Fruit fly (Drosophila melanogaster) whole organism, wandering third instar larva: ENCODE results near the gene CG43993.

Experiments used
- Abd-B ChIP-seq: fragments of >200 bp; optimal IDR thresholded peaks from 2 replicates; lab custom pipeline; 2017; ENCODE audit warnings: missing biosample characterization, missing genetic modification characterization
- CG32264 ChIP-seq: fragments of 200-800 bp; sonication (Bioruptor generic); optimal IDR thresholded peaks from 2 replicates; lab custom pipeline; 2016; ENCODE audit warnings: missing biosample characterization, missing genetic modification characterization
- CG9705 ChIP-seq: fragments of 200-800 bp; sonication (Bioruptor generic); optimal IDR thresholded peaks from 2 replicates; lab custom pipeline; 2018; ENCODE audit warnings: missing biosample characterization, mild to moderate bottlenecking, missing genetic modification characterization
- CrebA ChIP-seq: fragments of 200-800 bp; sonication (Bioruptor generic); optimal IDR thresholded peaks from 2 replicates; lab custom pipeline; 2016; ENCODE audit warnings: missing biosample characterization, mild to moderate bottlenecking, missing genetic modification characterization, borderline replicate concordance
- Dfd ChIP-seq: fragments of >200 bp; optimal IDR thresholded peaks from 2 replicates; lab custom pipeline; 2017; ENCODE audit warnings: missing biosample characterization, missing genetic modification characterization
- Dif ChIP-seq: fragments of 200-275, 200-300 bp; sonication (Bioruptor generic); optimal IDR thresholded peaks from 2 replicates; lab custom pipeline; 2018; ENCODE audit warnings: missing biosample characterization, missing genetic modification characterization; ENCODE audit not compliant: partially characterized antibody
- GATAd ChIP-seq: sonication (Bioruptor generic); optimal IDR thresholded peaks from 2 replicates; lab custom pipeline; 2016; ENCODE audit warnings: missing biosample characterization, missing genetic modification characterization
- HLH106 ChIP-seq: fragments of 200-800 bp; optimal IDR thresholded peaks from 3 replicates; lab custom pipeline; 2019; ENCODE audit warnings: missing biosample characterization, mild to moderate bottlenecking, missing genetic modification characterization, moderate library complexity
- Hnf4 ChIP-seq: fragments of 200-800 bp; sonication (Bioruptor generic); optimal IDR thresholded peaks from 2 replicates; lab custom pipeline; 2016; ENCODE audit warnings: missing biosample characterization, mild to moderate bottlenecking, missing genetic modification characterization
- Hr78 ChIP-seq: fragments of >200 bp; optimal IDR thresholded peaks from 2 replicates; lab custom pipeline; 2017; ENCODE audit warnings: missing biosample characterization, missing genetic modification characterization
- Hr83 ChIP-seq: fragments of 200-300 bp; sonication (Bioruptor generic); optimal IDR thresholded peaks from 2 replicates; lab custom pipeline; 2016; ENCODE audit warnings: missing biosample characterization, mild to moderate bottlenecking, missing genetic modification characterization, moderate library complexity; ENCODE audit not compliant: poor library complexity, severe bottlenecking
- Jra ChIP-seq: sonication (Bioruptor generic); optimal IDR thresholded peaks from 2 replicates; lab custom pipeline; 2016; ENCODE audit warnings: missing biosample characterization, missing genetic modification characterization
- Mio ChIP-seq: sonication (Bioruptor generic); optimal IDR thresholded peaks from 2 replicates; lab custom pipeline; 2016; ENCODE audit warnings: missing biosample characterization, missing genetic modification characterization
- Myc ChIP-seq: fragments of >200 bp; optimal IDR thresholded peaks from 2 replicates; lab custom pipeline; 2017
- N ChIP-seq: fragments of >200 bp; optimal IDR thresholded peaks from 2 replicates; lab custom pipeline; 2018; ENCODE audit warnings: missing biosample characterization, missing external identifiers, missing genetic modification characterization
- OdsH ChIP-seq: fragments of 200-800 bp; sonication (Bioruptor generic); optimal IDR thresholded peaks from 2 replicates; lab custom pipeline; 2016; ENCODE audit warnings: missing biosample characterization, mild to moderate bottlenecking, missing genetic modification characterization
- Rel ChIP-seq, 2 experiments: fragments of 200-800 bp; sonication (Bioruptor generic) in 1 of 2; optimal IDR thresholded peaks; 2 replicates in 1 of 2; 3 replicates in 1 of 2; lab custom pipeline; 2016 to 2019; ENCODE audit warnings: mild to moderate bottlenecking in 2 of 2, missing biosample characterization in 2 of 2, missing genetic modification characterization in 2 of 2, moderate library complexity in 1 of 2
- Sp1 ChIP-seq: fragments of 200-800 bp; sonication (Bioruptor generic); optimal IDR thresholded peaks from 3 replicates; lab custom pipeline; 2019; ENCODE audit warnings: missing biosample characterization, mild to moderate bottlenecking, missing genetic modification characterization, moderate library complexity
- Vsx2 ChIP-seq: fragments of 200-300, 225-300 bp; sonication (Bioruptor generic); optimal IDR thresholded peaks from 2 replicates; lab custom pipeline; 2018; ENCODE audit warnings: missing biosample characterization, missing genetic modification characterization; ENCODE audit not compliant: partially characterized antibody
- br ChIP-seq: fragments of 200-800 bp; sonication (Bioruptor generic); optimal IDR thresholded peaks from 2 replicates; lab custom pipeline; 2016; ENCODE audit warnings: missing biosample characterization, missing genetic modification characterization
- brk ChIP-seq: fragments of 200-800 bp; sonication (Bioruptor generic); optimal IDR thresholded peaks from 2 replicates; lab custom pipeline; 2016; ENCODE audit warnings: missing biosample characterization, mild to moderate bottlenecking, missing genetic modification characterization
- dl ChIP-seq, 2 experiments: fragments of 175-275, 200-275 bp in 1 of 2; fragments of 200-275 bp in 1 of 2; sonication (Bioruptor generic); optimal IDR thresholded peaks; lab custom pipeline; 2018; ENCODE audit warnings: mild to moderate bottlenecking in 2 of 2, missing biosample characterization in 2 of 2, missing genetic modification characterization in 2 of 2, moderate library complexity in 2 of 2; ENCODE audit not compliant: partially characterized antibody in 2 of 2, insufficient read depth in 1 of 2
- dmrt93B ChIP-seq: fragments of 200-800 bp; sonication (Bioruptor generic); optimal IDR thresholded peaks from 2 replicates; lab custom pipeline; 2018; ENCODE audit warnings: missing biosample characterization, mild to moderate bottlenecking, missing genetic modification characterization
- dsf ChIP-seq: sonication (Bioruptor generic); optimal IDR thresholded peaks from 2 replicates; lab custom pipeline; 2016; ENCODE audit warnings: missing biosample characterization, missing genetic modification characterization, borderline replicate concordance
- ey ChIP-seq: fragments of 200-800 bp; sonication (Bioruptor generic); optimal IDR thresholded peaks from 2 replicates; lab custom pipeline; 2016; ENCODE audit warnings: missing biosample characterization, missing genetic modification characterization
- fru ChIP-seq: fragments of 200-800 bp; sonication (Bioruptor generic); optimal IDR thresholded peaks from 3 replicates; lab custom pipeline; 2016; ENCODE audit warnings: missing biosample characterization, mild to moderate bottlenecking, missing genetic modification characterization
- h ChIP-seq: fragments of 200-800 bp; sonication (Bioruptor generic); optimal IDR thresholded peaks from 3 replicates; lab custom pipeline; 2016; ENCODE audit warnings: missing biosample characterization, mild to moderate bottlenecking, missing genetic modification characterization
- jim ChIP-seq: fragments of 175-275, 200-325 bp; sonication (Bioruptor generic); optimal IDR thresholded peaks from 2 replicates; lab custom pipeline; 2016; ENCODE audit warnings: missing biosample characterization, mild to moderate bottlenecking, missing genetic modification characterization
- lola ChIP-seq: fragments of >200 bp; optimal IDR thresholded peaks from 2 replicates; lab custom pipeline; 2017; ENCODE audit warnings: missing biosample characterization, missing genetic modification characterization
- pan ChIP-seq: fragments of >200 bp; optimal IDR thresholded peaks from 2 replicates; lab custom pipeline; 2017
- psq ChIP-seq: fragments of 200-800 bp; sonication (Bioruptor generic); optimal IDR thresholded peaks from 3 replicates; lab custom pipeline; 2017; ENCODE audit warnings: missing biosample characterization, mild to moderate bottlenecking, missing genetic modification characterization, moderate library complexity
- sage ChIP-seq: fragments of 200-800 bp; sonication (Bioruptor generic); optimal IDR thresholded peaks from 2 replicates; lab custom pipeline; 2016; ENCODE audit warnings: missing biosample characterization, mild to moderate bottlenecking, missing genetic modification characterization
- sv ChIP-seq: fragments of 200-800 bp; sonication (Bioruptor generic); optimal IDR thresholded peaks from 3 replicates; lab custom pipeline; 2016; ENCODE audit warnings: missing biosample characterization, missing genetic modification characterization
- tai ChIP-seq: sonication (Bioruptor generic); optimal IDR thresholded peaks from 2 replicates; lab custom pipeline; 2016; ENCODE audit warnings: missing biosample characterization, missing genetic modification characterization
- usp ChIP-seq: fragments of >200 bp; optimal IDR thresholded peaks from 2 replicates; lab custom pipeline; 2017; ENCODE audit warnings: missing biosample characterization, missing genetic modification characterization
- woc ChIP-seq: sonication (Bioruptor generic); optimal IDR thresholded peaks from 2 replicates; lab custom pipeline; 2016; ENCODE audit warnings: missing biosample characterization, mild to moderate bottlenecking, missing genetic modification characterization

The CG43993 gene

DNA sequence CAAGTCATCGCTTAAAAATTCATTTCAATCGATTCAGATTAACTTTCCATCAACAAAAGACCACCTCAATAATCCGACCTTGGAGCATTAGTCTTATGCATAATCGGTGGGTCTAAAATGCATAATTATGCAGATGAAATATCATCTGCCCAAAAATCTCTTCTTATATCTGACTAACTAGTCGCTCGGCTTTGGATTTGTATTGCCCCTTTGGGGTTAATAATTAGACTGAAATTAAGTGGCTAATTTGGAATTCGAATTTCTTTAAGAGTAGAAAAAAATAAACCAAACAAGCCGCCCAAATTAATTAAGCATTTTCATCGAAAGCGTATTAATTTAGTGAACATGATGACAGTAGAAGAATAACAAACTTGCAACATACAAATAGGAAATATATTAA, 4.3 kb downstream of the CG43993 start:
- TF ChIP-seq CG9705 (GFP tag; lab: Kevin White, UChicago) (no peak), dmrt93B (GFP tag; lab: Kevin White, UChicago) (no peak), usp (GFP tag; lab: Kevin White, UChicago) (no peak), woc (GFP tag; lab: Kevin White, UChicago) (no peak), Abd-B (no peak), dsf (GFP tag; lab: Kevin White, UChicago) (no peak), Myc (lab: Kevin White, UChicago) (no peak), ey (no peak), Mio (GFP tag; lab: Kevin White, UChicago) (no peak), tai (GFP tag; lab: Kevin White, UChicago) (no peak), N (GFP tag; lab: Kevin White, UChicago) (no peak), Hnf4 (GFP tag; lab: Kevin White, UChicago) (no peak), h (GFP tag; lab: Kevin White, UChicago) (no peak)

DNA sequence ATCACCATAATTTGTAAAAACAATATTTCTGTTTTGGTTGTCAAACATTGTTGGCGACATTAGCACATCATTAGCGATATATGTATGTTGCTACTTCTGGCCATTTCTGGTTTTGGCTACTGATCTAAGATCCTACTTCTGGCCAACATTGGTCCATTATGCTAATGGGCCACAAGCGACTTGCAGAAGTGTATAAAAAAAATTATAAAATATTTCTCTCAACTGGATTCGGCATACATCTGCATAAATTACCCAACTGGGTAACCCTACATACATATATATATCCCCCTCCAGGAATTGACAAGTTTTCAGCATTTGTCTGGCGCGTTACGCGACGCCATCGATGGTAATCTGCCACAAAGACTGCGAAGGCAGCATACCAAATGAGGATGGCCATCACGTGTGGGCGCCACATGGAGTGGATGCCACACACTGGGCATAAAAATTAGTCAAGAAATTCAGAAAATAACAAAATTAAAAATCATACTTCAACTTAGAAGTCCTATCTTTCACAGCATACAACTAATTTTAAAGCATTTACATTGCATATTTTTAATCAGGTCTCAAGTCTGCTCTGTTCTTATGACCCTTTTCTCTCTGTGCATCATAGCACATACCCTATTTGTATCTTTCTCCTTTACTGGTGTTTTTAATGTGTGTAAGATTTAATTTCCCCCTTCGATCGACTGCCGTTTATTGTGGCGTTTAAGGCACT, 5.2 kb downstream of the CG43993 start:
- TF ChIP-seq ey (no peak), sv (GFP tag; lab: Kevin White, UChicago) (peak; percentile 14)
- TF ChIP-seq, all 38 proteins: peak for 1

DNA sequence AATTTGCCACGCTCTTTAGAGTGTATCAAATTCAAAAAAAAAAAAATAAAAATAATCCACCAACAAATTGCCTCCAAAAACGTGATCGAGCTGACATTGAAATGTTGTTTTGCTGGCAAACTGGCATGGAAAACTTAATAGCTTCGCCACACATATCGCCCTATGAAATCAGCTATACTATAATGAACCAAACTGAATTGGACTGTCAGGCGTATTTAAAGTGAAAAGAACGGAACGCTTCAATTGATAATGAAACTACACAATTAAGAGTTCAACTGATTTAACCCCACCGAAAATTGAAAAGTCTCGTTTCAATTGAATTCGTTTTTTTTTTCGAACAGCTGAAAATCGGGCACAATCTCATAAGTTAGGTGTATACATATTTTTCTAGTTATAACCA, 6.7 kb downstream of the CG43993 start:
- no peak for TF ChIP-seq OdsH (GFP tag; lab: Kevin White, UChicago)
- no peak for TF ChIP-seq brk
- no peak for TF ChIP-seq CG9705 (GFP tag; lab: Kevin White, UChicago)
- no peak for TF ChIP-seq sv (GFP tag; lab: Kevin White, UChicago)
- no peak for TF ChIP-seq tai (GFP tag; lab: Kevin White, UChicago)
- TF ChIP-seq CG32264 (GFP tag; lab: Kevin White, UChicago) = no peak
- no peak for TF ChIP-seq h (GFP tag; lab: Kevin White, UChicago)
- TF ChIP-seq HLH106 (tag; lab: Kevin White, UChicago) = no peak
- TF ChIP-seq fru = no peak
- no peak for TF ChIP-seq Dif
- TF ChIP-seq N (GFP tag; lab: Kevin White, UChicago) = no peak
- TF ChIP-seq Vsx2 (GFP tag; lab: Kevin White, UChicago) = no peak
- TF ChIP-seq Hr78 (GFP tag; lab: Kevin White, UChicago) = no peak
- no peak for TF ChIP-seq dl (GFP tag; optimal IDR thresholded peaks at IDR 0.05; lab: Kevin White, UChicago; ENCODE audit: insufficient read depth in 1 of 2, partially characterized antibody in 2 of 2)
- no peak for TF ChIP-seq CrebA
- no peak for TF ChIP-seq ey
- TF ChIP-seq usp (GFP tag; lab: Kevin White, UChicago) = no peak
- no peak for TF ChIP-seq Rel (GFP tag; optimal IDR thresholded peaks at IDR 0.05; lab: Kevin White, UChicago)
- TF ChIP-seq Rel (tag; optimal IDR thresholded peaks at IDR 0.05; lab: Kevin White, UChicago) = no peak

DNA sequence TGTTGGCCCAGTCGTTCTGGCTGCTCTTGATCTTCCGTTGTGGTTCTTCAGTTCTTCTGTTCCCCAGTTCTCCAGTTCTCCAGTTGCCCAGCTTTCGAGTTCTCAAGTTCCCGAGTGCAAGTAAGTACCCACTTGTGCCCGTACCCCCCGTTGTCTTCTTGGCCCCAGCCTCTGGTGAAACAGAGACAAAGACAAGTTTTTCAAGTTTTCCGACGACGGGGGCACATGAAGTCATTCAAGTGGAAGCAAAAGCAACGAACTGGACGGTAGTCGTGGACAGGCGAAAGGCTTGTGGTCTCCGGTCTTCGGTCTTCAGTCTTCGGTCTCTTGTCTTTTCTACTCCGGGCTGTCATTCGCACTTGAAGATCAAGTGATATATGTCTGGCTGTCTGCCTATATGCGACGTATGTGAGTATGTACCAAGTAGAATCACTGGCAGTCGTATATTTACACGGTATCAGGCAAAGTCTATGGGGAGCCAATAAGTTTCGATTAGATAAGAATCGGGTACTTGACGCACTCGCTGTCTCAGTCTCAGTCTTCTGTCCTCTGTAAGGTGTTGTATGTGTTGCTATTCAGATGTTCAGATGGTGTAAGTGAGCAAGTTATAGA, 8.1 kb downstream of the CG43993 start:
- TF ChIP-seq tai (GFP tag; lab: Kevin White, UChicago) (no peak), brk (no peak), Hr83 (GFP tag; lab: Kevin White, UChicago) (peak; percentile 11), Jra (no peak), psq (peak; percentile 64), woc (GFP tag; lab: Kevin White, UChicago) (no peak), usp (GFP tag; lab: Kevin White, UChicago) (no peak), CG32264 (GFP tag; lab: Kevin White, UChicago) (no peak), fru (peak; percentile 24), Sp1 (GFP tag; lab: Kevin White, UChicago) (no peak), sage (GFP tag; lab: Kevin White, UChicago) (no peak), lola (GFP tag; lab: Kevin White, UChicago) (no peak), HLH106 (tag; lab: Kevin White, UChicago) (no peak), sv (GFP tag; lab: Kevin White, UChicago) (no peak), jim (GFP tag; lab: Kevin White, UChicago) (no peak), CrebA (no peak), GATAd (GFP tag; lab: Kevin White, UChicago) (no peak), CG9705 (GFP tag; lab: Kevin White, UChicago) (no peak), Vsx2 (GFP tag; lab: Kevin White, UChicago) (peak; percentile 77), Dif (peak; percentile 73), dmrt93B (GFP tag; lab: Kevin White, UChicago) (no peak), pan (lab: Kevin White, UChicago) (no peak), h (GFP tag; lab: Kevin White, UChicago) (peak; percentile 5), Hnf4 (GFP tag; lab: Kevin White, UChicago) (no peak), OdsH (GFP tag; lab: Kevin White, UChicago) (no peak), Dfd (GFP tag; lab: Kevin White, UChicago) (no peak), Mio (GFP tag; lab: Kevin White, UChicago) (no peak), Myc (lab: Kevin White, UChicago) (no peak), br (no peak), Rel (GFP tag; optimal IDR thresholded peaks at IDR 0.05; lab: Kevin White, UChicago) (no peak), Rel (tag; optimal IDR thresholded peaks at IDR 0.05; lab: Kevin White, UChicago) (no peak), ey (peak; percentile 26)
